Worm (Caenorhabditis elegans) whole organism, mixed stage, embryonic: ENCODE results near the gene T25F10.1.

Experiments
- ceh-39 ChIP-seq: fragments of 150-350 bp; optimal IDR thresholded peaks from 2 replicates; lab custom pipeline; 2014; ENCODE audit warnings: missing biosample characterization, missing genetic modification characterization
- ces-1 ChIP-seq: fragments of 150-350 bp; optimal IDR thresholded peaks from 2 replicates; lab custom pipeline; 2014; ENCODE audit warnings: missing biosample characterization, missing genetic modification reagents, missing genetic modification characterization
- elt-1 ChIP-seq: sonication (generic microtip); optimal IDR thresholded peaks from 2 replicates; lab custom pipeline; 2017; ENCODE audit warnings: missing genetic modification characterization, mild to moderate bottlenecking, missing compliant biosample characterization, antibody characterized with exemption, moderate library complexity, borderline replicate concordance; ENCODE audit not compliant: insufficient read depth
- flh-1 ChIP-seq: fragments of 200-800 bp; sonication (Bioruptor generic); optimal IDR thresholded peaks from 2 replicates; lab custom pipeline; 2018; ENCODE audit warnings: mild to moderate bottlenecking, missing genetic modification characterization, moderate library complexity, missing compliant biosample characterization
- ham-2 ChIP-seq: fragments of 200-800 bp; sonication (Bioruptor generic); optimal IDR thresholded peaks from 2 replicates; lab custom pipeline; 2018; ENCODE audit warnings: mild to moderate bottlenecking, missing genetic modification characterization, missing compliant biosample characterization
- mep-1 ChIP-seq: fragments of 150-350 bp; optimal IDR thresholded peaks from 2 replicates; lab custom pipeline; 2017; ENCODE audit warnings: missing biosample characterization, missing genetic modification reagents, missing genetic modification characterization, inconsistent platforms
- nhr-12 ChIP-seq: fragments of 150-350 bp; optimal IDR thresholded peaks from 2 replicates; lab custom pipeline; 2014; ENCODE audit warnings: missing biosample characterization, missing genetic modification characterization
- nhr-237 ChIP-seq: fragments of 150-350 bp; optimal IDR thresholded peaks from 2 replicates; lab custom pipeline; 2014; ENCODE audit warnings: missing biosample characterization, missing genetic modification characterization
- nhr-28 ChIP-seq: fragments of 150-350 bp; optimal IDR thresholded peaks from 2 replicates; lab custom pipeline; 2014; ENCODE audit warnings: missing biosample characterization, missing genetic modification characterization
- nhr-76 ChIP-seq: sonication (generic microtip); optimal IDR thresholded peaks from 2 replicates; lab custom pipeline; 2017; ENCODE audit warnings: missing biosample characterization, missing genetic modification characterization
- snpc-4 ChIP-seq: fragments of 150-350 bp; optimal IDR thresholded peaks from 2 replicates; lab custom pipeline; 2014; ENCODE audit warnings: missing biosample characterization, missing genetic modification characterization
- unc-62 ChIP-seq: fragments of 150-350 bp; optimal IDR thresholded peaks from 2 replicates; lab custom pipeline; 2014; ENCODE audit warnings: missing biosample characterization, missing genetic modification reagents, missing genetic modification characterization

DNA sequence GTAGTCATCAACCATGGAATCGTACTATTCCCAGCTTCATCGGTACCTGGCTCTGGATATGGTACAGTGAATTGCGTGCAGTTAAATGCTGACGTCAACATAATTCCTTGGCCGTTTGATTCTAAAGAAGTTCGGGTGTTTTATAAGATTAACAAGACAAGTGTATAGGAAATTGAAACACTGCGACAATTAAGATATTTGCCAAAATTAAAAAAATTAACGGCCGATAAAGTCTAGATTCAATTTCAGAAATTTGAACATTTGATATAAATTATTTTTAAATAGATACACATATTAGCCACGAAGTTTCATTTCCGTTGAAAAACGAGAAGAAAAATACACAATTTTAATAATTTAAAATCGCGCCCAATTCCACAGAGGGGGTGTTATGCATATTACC is 38.0 kb downstream of the T25F10.1 start, which contains the start of gene dmsr-12:
- TF ChIP-seq mep-1 = no peak
- no peak for TF ChIP-seq ham-2 (GFP tag; lab: Kevin White, UChicago)
- no peak for TF ChIP-seq elt-1 (tag; lab: Kevin White, UChicago)
- TF ChIP-seq ces-1 (GFP tag; lab: Kevin White, UChicago) = no peak
- TF ChIP-seq snpc-4 = no peak
- no peak for TF ChIP-seq nhr-237 (tag; lab: Kevin White, UChicago)
- no peak for TF ChIP-seq nhr-76
- TF ChIP-seq nhr-28 (tag; lab: Kevin White, UChicago) = no peak
- no peak for TF ChIP-seq ceh-39 (tag; lab: Kevin White, UChicago)
- no peak for TF ChIP-seq flh-1 (GFP tag; lab: Kevin White, UChicago)
- no peak for TF ChIP-seq nhr-12 (tag; lab: Kevin White, UChicago)
- TF ChIP-seq unc-62 (GFP tag; lab: Kevin White, UChicago) = no peak
